Worm (Caenorhabditis elegans): ENCODE data around the gene mutd-1.

mutd-1 gene

ce11 chrIV:7084632-7085160, 49.2 kb downstream of the mutd-1 start, which contains the start of gene rps-4:
rps-4 (minus strand) TSS chrIV:7084682.
- TF ChIP-seq dve-1 (tag; optimal IDR thresholded peaks at IDR 0.05) = peak; percentile 26
- TF ChIP-seq nhr-232 (tag; optimal IDR thresholded peaks at IDR 0.05) = no peak
- TF ChIP-seq hlh-8 (tag; optimal IDR thresholded peaks at IDR 0.05) = no peak
- no peak for TF ChIP-seq ceh-24 (tag; optimal IDR thresholded peaks at IDR 0.05)
- peak; percentile 31 for TF ChIP-seq unc-42 (tag; optimal IDR thresholded peaks at IDR 0.05)
- no peak for TF ChIP-seq ceh-2 (tag; optimal IDR thresholded peaks at IDR 0.05)
- peak; percentile 79 for TF ChIP-seq nfya-1 (tag; optimal IDR thresholded peaks at IDR 0.05)
- TF ChIP-seq sox-4 (tag; optimal IDR thresholded peaks at IDR 0.05) = no peak
- TF ChIP-seq Y22D7AL.16 (tag; optimal IDR thresholded peaks at IDR 0.05) = peak; percentile 47
- TF ChIP-seq elt-4 (tag; optimal IDR thresholded peaks at IDR 0.05) = no peak
- TF ChIP-seq zip-5 (tag; optimal IDR thresholded peaks at IDR 0.05) = no peak
- no peak for TF ChIP-seq fax-1 (tag; optimal IDR thresholded peaks at IDR 0.05)
- TF ChIP-seq hlh-30 (tag; optimal IDR thresholded peaks at IDR 0.05; ENCODE audit: insufficient read depth) = peak; percentile 27
- TF ChIP-seq elt-2 (tag; optimal IDR thresholded peaks at IDR 0.05) = peak; percentile 67
- TF ChIP-seq ceh-18 (tag; optimal IDR thresholded peaks at IDR 0.05) = peak; percentile 18
- no peak for TF ChIP-seq npax-4 (tag; optimal IDR thresholded peaks at IDR 0.05)
- TF ChIP-seq ceh-34 (tag; optimal IDR thresholded peaks at IDR 0.05) = peak; percentile 25
- TF ChIP-seq ref-2 (tag; optimal IDR thresholded peaks at IDR 0.05) = peak; percentile 52
- no peak for TF ChIP-seq tbx-7 (tag; optimal IDR thresholded peaks at IDR 0.05)
- TF ChIP-seq ceh-48 (tag; optimal IDR thresholded peaks at IDR 0.05) = peak; percentile 13
- no peak for TF ChIP-seq fkh-10 (GFP tag; optimal IDR thresholded peaks at IDR 0.05)
- TF ChIP-seq ceh-9 (tag; optimal IDR thresholded peaks at IDR 0.05) = no peak
- no peak for TF ChIP-seq pha-4 (tag; optimal IDR thresholded peaks at IDR 0.05)
- no peak for TF ChIP-seq pag-3 (tag; optimal IDR thresholded peaks at IDR 0.05; ENCODE audit: borderline replicate concordance)
- peak; percentile 23 for TF ChIP-seq pha-2 (tag; optimal IDR thresholded peaks at IDR 0.05)
- no peak for TF ChIP-seq odd-2 (tag; optimal IDR thresholded peaks at IDR 0.05)
- TF ChIP-seq C38D4.7 (GFP tag; optimal IDR thresholded peaks at IDR 0.05) = no peak
- no peak for TF ChIP-seq T23F11.4 (GFP tag; optimal IDR thresholded peaks at IDR 0.05)
- TF ChIP-seq rnt-1 (tag; optimal IDR thresholded peaks at IDR 0.05) = no peak
- no peak for TF ChIP-seq ceh-19 (GFP tag; optimal IDR thresholded peaks at IDR 0.05)
- TF ChIP-seq dmd-4 (tag; optimal IDR thresholded peaks at IDR 0.05; ENCODE audit: borderline replicate concordance) = no peak
- no peak for TF ChIP-seq F13H6.1 (tag; optimal IDR thresholded peaks at IDR 0.05)
- TF ChIP-seq unc-86 (tag; optimal IDR thresholded peaks at IDR 0.05) = no peak
- no peak for TF ChIP-seq syd-9 (tag; optimal IDR thresholded peaks at IDR 0.05)
- TF ChIP-seq K02D7.2 (tag; optimal IDR thresholded peaks at IDR 0.05) = no peak
- TF ChIP-seq gmeb-2 (tag; optimal IDR thresholded peaks at IDR 0.05) = no peak
- no peak for TF ChIP-seq ceh-30 (tag; optimal IDR thresholded peaks at IDR 0.05)
- no peak for TF ChIP-seq fkh-6 (tag; optimal IDR thresholded peaks at IDR 0.05)
- TF ChIP-seq ttx-3 (tag; optimal IDR thresholded peaks at IDR 0.05) = no peak
- no peak for TF ChIP-seq hlh-6 (tag; optimal IDR thresholded peaks at IDR 0.05)
- TF ChIP-seq ceh-31 (tag; optimal IDR thresholded peaks at IDR 0.05) = peak; percentile 59
- TF ChIP-seq unc-55 (GFP tag; optimal IDR thresholded peaks at IDR 0.05) = peak; percentile 10
- no peak for TF ChIP-seq sox-2 (GFP tag; IDR thresholded peaks at IDR 0.05)
- TF ChIP-seq K09A11.1 (tag; optimal IDR thresholded peaks at IDR 0.05; ENCODE audit: insufficient read depth) = no peak
- no peak for TF ChIP-seq lin-11 (tag; optimal IDR thresholded peaks at IDR 0.05)
- TF ChIP-seq hlh-13 (GFP tag; optimal IDR thresholded peaks at IDR 0.05) = no peak

All from whole organism, late embryonic.